Worm (Caenorhabditis elegans) whole organism, mixed stage, embryonic: ENCODE data around the gene K01D12.7.

Experiments used
- drap-1 ChIP-seq: fragments of 200-800 bp; sonication (Bioruptor generic); optimal IDR thresholded peaks from 3 replicates; lab custom pipeline; 2018; ENCODE audit warnings: mild to moderate bottlenecking, missing genetic modification characterization, missing compliant biosample characterization
- elt-1 ChIP-seq: sonication (generic microtip); optimal IDR thresholded peaks from 2 replicates; lab custom pipeline; 2017; ENCODE audit warnings: missing genetic modification characterization, mild to moderate bottlenecking, missing compliant biosample characterization, antibody characterized with exemption, moderate library complexity, borderline replicate concordance; ENCODE audit not compliant: insufficient read depth
- flh-1 ChIP-seq: fragments of 200-800 bp; sonication (Bioruptor generic); optimal IDR thresholded peaks from 2 replicates; lab custom pipeline; 2018; ENCODE audit warnings: mild to moderate bottlenecking, missing genetic modification characterization, moderate library complexity, missing compliant biosample characterization
- mab-5 ChIP-seq: fragments of 150-350 bp; optimal IDR thresholded peaks from 2 replicates; lab custom pipeline; 2014; ENCODE audit warnings: missing biosample characterization, missing genetic modification characterization
- nhr-237 ChIP-seq: fragments of 150-350 bp; optimal IDR thresholded peaks from 2 replicates; lab custom pipeline; 2014; ENCODE audit warnings: missing biosample characterization, missing genetic modification characterization
- nhr-28 ChIP-seq: fragments of 150-350 bp; optimal IDR thresholded peaks from 2 replicates; lab custom pipeline; 2014; ENCODE audit warnings: missing biosample characterization, missing genetic modification characterization
- unc-39 ChIP-seq: fragments of 150-350 bp; optimal IDR thresholded peaks from 2 replicates; lab custom pipeline; 2014; ENCODE audit warnings: missing biosample characterization, missing genetic modification characterization

DNA sequence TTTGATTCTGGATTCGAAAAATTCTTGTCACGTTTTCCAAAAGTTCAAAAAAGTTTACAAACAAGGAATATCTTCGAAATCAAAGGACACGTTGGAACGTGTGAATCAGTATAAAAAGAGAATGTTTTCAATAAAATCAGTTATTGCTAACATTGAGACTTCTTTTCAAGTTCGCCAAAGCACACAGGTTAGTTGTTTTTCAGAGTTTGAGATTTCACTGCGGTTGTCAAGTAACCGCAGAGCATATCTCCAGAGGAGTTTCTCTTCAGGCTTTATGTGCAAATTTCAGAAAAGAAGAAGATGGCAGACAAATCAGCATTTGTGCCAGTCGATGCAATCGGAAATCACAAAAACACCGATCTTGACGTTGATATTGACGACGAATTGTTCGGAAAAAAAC is 15.1 kb downstream of the K01D12.7 start, which contains the start of gene K01D12.15:
- TF ChIP-seq nhr-28 (tag; lab: Kevin White, UChicago): no peak
- no peak for TF ChIP-seq mab-5 (tag; lab: Kevin White, UChicago)
- no peak for TF ChIP-seq drap-1
- TF ChIP-seq elt-1: no peak
- no peak for TF ChIP-seq flh-1 (GFP tag; lab: Kevin White, UChicago)
- no peak for TF ChIP-seq nhr-237 (tag; lab: Kevin White, UChicago)
- no peak for TF ChIP-seq unc-39 (tag; lab: Kevin White, UChicago)
